Fruit fly (Drosophila melanogaster) S2 (cell line): ENCODE results near the gene osi.

ENCODE experiments used
- CG8478 ChIP-seq: fragments of >200 bp; optimal IDR thresholded peaks from 2 replicates; lab custom pipeline; 2018
- CTCF ChIP-seq, 2 experiments: fragments of >200 bp; optimal IDR thresholded peaks; 2 replicates each; lab custom pipeline; 2018

DNA sequence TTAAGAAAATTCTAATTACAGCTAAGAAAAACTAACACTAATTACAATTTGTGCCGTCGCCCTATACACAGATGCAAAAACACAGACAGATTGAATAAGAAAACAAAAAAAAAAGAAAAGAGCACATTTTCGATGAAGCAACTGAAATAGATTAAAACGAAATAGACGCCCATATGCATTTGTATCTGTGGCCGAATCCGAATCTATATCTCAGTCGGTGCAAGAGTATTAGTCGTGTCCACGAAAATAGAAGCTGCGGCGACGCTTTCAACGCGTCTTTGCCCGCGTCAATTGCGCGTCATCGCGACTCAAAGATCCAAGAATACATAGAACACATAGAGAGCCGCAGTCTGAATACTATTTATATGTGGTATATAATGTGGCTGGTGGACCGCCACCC is 12.8 kb downstream of the osi start:
- no peak for TF ChIP-seq CG8478 (lab: Kevin White, UChicago)
- TF ChIP-seq CTCF (optimal IDR thresholded peaks at IDR 0.05; lab: Kevin White, UChicago): no peak
